Fruit fly (Drosophila melanogaster): ENCODE data around the gene Dlip1.

Gene Dlip1

DNA sequence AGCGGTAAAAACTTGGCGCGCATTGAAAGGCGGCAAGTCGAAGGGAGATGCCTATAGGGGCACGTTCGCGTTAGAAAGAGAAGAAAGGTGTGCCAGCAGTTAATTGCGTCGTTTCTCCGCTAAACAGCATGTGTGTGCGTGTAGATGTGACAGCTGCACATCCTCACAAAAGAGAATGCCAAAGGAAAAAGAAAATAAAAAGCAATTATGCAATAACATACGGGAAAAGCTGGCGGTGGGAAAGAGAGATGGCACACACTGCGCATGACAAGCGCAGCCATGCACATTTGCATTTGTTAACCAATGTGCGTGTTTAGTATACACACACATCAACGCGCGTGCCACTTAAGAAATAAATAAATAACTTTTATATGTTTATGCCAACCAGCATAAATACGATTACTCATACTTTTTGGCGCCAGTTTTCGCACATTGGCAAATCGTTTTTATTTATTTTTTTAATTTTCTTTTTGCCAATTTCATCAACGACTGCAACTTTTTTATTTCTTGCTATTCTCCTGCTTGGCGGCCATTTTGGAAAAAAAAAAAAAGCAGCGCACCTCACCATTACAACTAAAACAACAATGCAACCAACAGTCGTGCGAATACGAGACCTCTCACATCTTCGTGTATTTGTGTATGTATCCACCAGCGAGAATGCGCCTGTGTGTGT lies 2.6 kb upstream of the Dlip1 start (continued):
- TF ChIP-seq CG3919 (GFP tag; optimal IDR thresholded peaks at IDR 0.05) (no peak), acj6 (GFP tag; optimal IDR thresholded peaks at IDR 0.05) (no peak), pdm3 (GFP tag; optimal IDR thresholded peaks at IDR 0.05) (peak; percentile 36), fkh (GFP tag; optimal IDR thresholded peaks at IDR 0.05) (peak; percentile 72)

DNA sequence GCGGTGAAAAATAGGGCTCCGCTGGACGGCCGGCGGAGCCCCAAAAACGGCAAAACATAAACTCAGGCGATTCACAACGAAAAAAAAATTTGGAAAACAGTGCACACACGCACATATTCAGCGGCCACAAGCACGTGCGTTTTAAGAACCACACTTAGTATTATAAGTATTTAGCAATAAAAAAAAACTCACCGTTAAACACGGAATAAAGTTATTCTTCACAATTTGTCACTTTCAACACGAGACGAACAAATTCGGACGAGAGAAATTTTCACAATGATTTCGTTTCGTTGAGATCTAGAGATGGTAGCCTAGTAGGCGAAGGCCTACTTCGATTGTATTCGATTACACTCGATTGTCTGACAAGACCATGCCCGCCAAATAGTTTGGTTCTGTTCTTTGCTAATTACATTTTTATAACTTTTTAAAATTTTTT lies 2.0 kb upstream of the Dlip1 start, which contains the start of gene His3.3B:
TSS of gene His3.3B (minus strand) at position 282 of the 436 bp plus-strand sequence.
- TF ChIP-seq eg (GFP tag; IDR thresholded peaks at IDR 0.05) (no peak; the same call in 2 of the 3 replicates), esn (GFP tag; optimal IDR thresholded peaks at IDR 0.05) (peak; percentile 11), vri (GFP tag; optimal IDR thresholded peaks at IDR 0.05) (peak; percentile 33), Gug (GFP tag; IDR thresholded peaks at IDR 0.05) (no peak), Eip78C (GFP tag) (peak; percentile 64), CG8632 (GFP tag; optimal IDR thresholded peaks at IDR 0.05) (peak; percentile 2), salr (GFP tag; optimal IDR thresholded peaks at IDR 0.05) (no peak), Sox102F (GFP tag; optimal IDR thresholded peaks at IDR 0.05) (peak; percentile 32), fd85E (GFP tag; optimal IDR thresholded peaks at IDR 0.05) (peak; percentile 3), spab (GFP tag; optimal IDR thresholded peaks at IDR 0.05) (no peak), Hr4 (GFP tag; optimal IDR thresholded peaks at IDR 0.05) (no peak), topi (GFP tag; optimal IDR thresholded peaks at IDR 0.05) (peak; percentile 31), svp (GFP tag) (peak; percentile 60), Sox14 (GFP tag; optimal IDR thresholded peaks at IDR 0.05) (peak; percentile 15), Eip93F (GFP tag; optimal IDR thresholded peaks at IDR 0.05) (peak; percentile 2), Hr39 (GFP tag; optimal IDR thresholded peaks at IDR 0.05) (no peak), CG6808 (GFP tag; optimal IDR thresholded peaks at IDR 0.05) (no peak), CG6854 (GFP tag; optimal IDR thresholded peaks at IDR 0.05) (peak; percentile 15), Sox15 (GFP tag; optimal IDR thresholded peaks at IDR 0.05) (no peak)

DNA sequence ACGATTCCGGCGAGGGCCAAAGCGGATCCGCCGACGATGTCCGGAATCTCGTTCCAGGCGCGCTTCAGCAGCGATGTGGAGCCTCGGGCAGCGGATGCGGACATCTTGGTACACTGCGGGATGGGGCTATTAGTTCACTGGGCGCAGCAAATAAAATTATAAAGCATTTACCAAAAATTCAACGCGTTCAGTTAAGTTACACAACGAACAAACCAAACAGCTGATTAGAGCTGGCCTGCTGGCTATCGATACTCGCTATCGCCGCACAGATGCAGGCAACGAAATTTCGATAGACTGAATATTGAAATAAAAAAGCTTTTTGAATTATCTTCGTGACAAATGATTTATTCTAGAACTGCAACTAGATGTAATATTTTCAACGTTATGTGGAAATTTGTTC lies 1.3 kb downstream of the Dlip1 start, which contains the start of gene NdufA3:
TSS of gene NdufA3 (minus strand) at position 317 of the 400 bp plus-strand sequence.
- TF ChIP-seq Eip78C (GFP tag) = no peak
- TF ChIP-seq Eip93F (GFP tag; optimal IDR thresholded peaks at IDR 0.05) = no peak
- peak; percentile 41 for TF ChIP-seq vri (GFP tag; optimal IDR thresholded peaks at IDR 0.05)
- TF ChIP-seq CG4318 (GFP tag; optimal IDR thresholded peaks at IDR 0.05) = no peak

DNA sequence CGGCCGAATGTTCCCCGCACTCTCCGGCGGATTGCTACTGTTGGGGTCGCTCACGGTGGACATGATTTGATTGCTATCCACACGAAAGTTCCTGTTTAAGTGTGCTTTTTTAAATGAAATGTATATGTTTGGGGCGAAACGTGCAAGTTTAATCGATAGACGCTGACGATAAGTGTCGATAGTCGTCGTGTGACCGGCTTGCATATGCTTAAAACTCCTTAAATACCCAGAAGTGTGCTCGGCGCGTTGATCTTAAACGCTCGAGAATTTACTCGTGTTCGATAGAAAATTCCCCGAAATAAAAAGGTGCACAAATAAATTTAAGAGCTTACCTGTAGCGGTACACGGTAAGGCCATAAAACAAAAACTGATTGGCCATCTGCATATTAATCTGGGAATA lies 3.5 kb downstream of the Dlip1 start, which contains the start of the genes Zpr1 and CG44532:
TSS of gene Zpr1 (minus strand) at position 179 of the 400 bp plus-strand sequence.
TSS of gene CG44532 (plus strand) at position 181 of the 400 bp plus-strand sequence.
- TF ChIP-seq net (GFP tag; optimal IDR thresholded peaks at IDR 0.05) (no peak), OdsH (GFP tag; optimal IDR thresholded peaks at IDR 0.05) (no peak), esn (GFP tag; optimal IDR thresholded peaks at IDR 0.05) (no peak), acj6 (GFP tag; optimal IDR thresholded peaks at IDR 0.05) (no peak), CG9139 (GFP tag; optimal IDR thresholded peaks at IDR 0.05) (no peak), CG11762 (GFP tag; optimal IDR thresholded peaks at IDR 0.05; ENCODE audit: insufficient read depth) (no peak), CG6854 (GFP tag; optimal IDR thresholded peaks at IDR 0.05) (no peak), CG1621 (tag; optimal IDR thresholded peaks at IDR 0.05) (no peak), cyc (GFP tag; optimal IDR thresholded peaks at IDR 0.05) (no peak), CG32006 (GFP tag; optimal IDR thresholded peaks at IDR 0.05) (no peak)

DNA sequence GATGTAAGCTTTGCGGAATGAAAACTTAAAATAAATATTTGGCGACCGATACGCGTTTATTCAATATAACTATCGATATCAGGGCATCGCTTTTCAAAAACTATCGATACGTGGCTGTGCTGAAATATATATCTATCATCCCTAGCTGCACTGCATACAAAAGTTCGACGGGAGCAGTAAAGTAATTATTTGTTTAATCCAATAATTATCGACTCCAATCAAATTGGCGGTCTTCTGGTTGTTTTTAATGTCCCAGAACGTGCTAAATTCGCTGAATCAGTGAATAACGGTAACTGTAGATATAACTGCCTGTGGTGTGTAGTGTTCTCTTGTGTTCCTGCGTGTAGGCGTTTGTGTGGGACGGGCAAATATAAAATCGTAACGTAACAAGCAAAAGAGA lies 4.7 kb downstream of the Dlip1 start, which contains the start of gene mei-P26:
TSS of gene mei-P26 (plus strand) at position 146 of the 400 bp plus-strand sequence.
- TF ChIP-seq Eip78C (GFP tag) (peak; percentile 77), Sox14 (GFP tag; optimal IDR thresholded peaks at IDR 0.05) (peak; percentile 6), dsx (GFP tag; optimal IDR thresholded peaks at IDR 0.05; ENCODE audit: poor library complexity, severe bottlenecking) (peak; percentile 3), CG6854 (GFP tag; optimal IDR thresholded peaks at IDR 0.05) (peak; percentile 44), salr (GFP tag; optimal IDR thresholded peaks at IDR 0.05) (no peak), CG15336 (GFP tag; IDR thresholded peaks at IDR 0.05) (peak; percentile 34; the same call in 1 of the 2 replicates), Blimp-1 (GFP tag; optimal IDR thresholded peaks at IDR 0.05) (no peak), CG6163 (GFP tag; IDR thresholded peaks at IDR 0.05) (peak; percentile 55; the same call in 1 of the 3 replicates), fkh (GFP tag; optimal IDR thresholded peaks at IDR 0.05) (peak; percentile 61), esn (GFP tag; optimal IDR thresholded peaks at IDR 0.05) (peak; percentile 34), vri (GFP tag; optimal IDR thresholded peaks at IDR 0.05) (peak; percentile 34)
